Worm (Caenorhabditis elegans): ENCODE measurements around the gene F28C6.8.

Gene F28C6.8

DNA sequence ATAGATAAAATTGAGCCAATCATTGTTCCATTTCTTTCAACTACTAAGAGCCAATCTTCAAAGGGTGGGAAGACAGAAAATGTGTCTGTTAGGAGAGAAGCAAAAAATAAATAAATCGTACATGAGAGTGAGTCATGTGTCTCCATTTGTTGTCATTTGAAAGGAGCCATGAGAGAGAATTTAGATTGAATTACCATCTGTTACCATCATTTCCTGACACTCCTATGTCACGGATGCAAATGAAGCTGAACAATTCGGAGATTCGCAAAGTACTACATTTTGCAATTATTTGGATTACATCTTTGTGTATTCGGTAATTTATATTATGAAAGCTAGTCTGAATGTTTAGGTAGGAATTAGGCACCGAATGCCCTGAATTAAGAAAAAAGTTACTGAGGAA is 18.2 kb upstream of the F28C6.8 start:
- TF ChIP-seq flt-1 (GFP tag; IDR thresholded peaks at IDR 0.05) = no peak
- no peak for TF ChIP-seq T22C8.4 (GFP tag; IDR thresholded peaks at IDR 0.05)
- TF ChIP-seq klf-2 (GFP tag; conservative IDR thresholded peaks at IDR 0.05) = no peak
- TF ChIP-seq ztf-23 (GFP tag; IDR thresholded peaks at IDR 0.05) = no peak
- TF ChIP-seq ref-1 (GFP tag; conservative IDR thresholded peaks at IDR 0.05) = no peak
- no peak for TF ChIP-seq tab-1 (GFP tag; IDR thresholded peaks at IDR 0.05)
- TF ChIP-seq cog-1 (tag; optimal IDR thresholded peaks at IDR 0.05) = no peak
- no peak for TF ChIP-seq med-1 (GFP tag; optimal IDR thresholded peaks at IDR 0.05; ENCODE audit: insufficient read depth)
- TF ChIP-seq ztf-29 (GFP tag; IDR thresholded peaks at IDR 0.05) = no peak

DNA sequence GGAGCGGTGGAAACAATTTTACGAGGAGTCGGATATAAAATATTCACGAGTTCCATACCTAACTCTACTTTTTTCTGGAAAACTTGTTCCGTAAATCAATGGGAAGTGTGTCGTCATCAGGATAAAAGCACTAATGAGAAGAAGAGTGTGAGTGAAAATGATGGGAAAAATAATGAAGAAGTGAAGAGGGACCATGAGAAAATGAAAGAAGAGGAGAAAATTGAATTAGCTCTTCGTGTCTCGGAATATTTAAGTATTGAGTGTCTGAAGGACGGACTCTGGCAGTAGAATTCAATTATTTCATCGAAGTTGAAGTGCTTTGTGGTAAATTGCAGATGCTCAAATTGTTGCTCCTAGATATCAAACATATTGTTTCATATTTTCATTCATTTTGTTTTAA is 17.4 kb upstream of the F28C6.8 start:
- no peak for TF ChIP-seq med-1 (GFP tag; optimal IDR thresholded peaks at IDR 0.05; ENCODE audit: insufficient read depth)
- no peak for TF ChIP-seq ref-1 (GFP tag; conservative IDR thresholded peaks at IDR 0.05)
- no peak for TF ChIP-seq T22C8.4 (GFP tag; IDR thresholded peaks at IDR 0.05)
- TF ChIP-seq cog-1 (tag; optimal IDR thresholded peaks at IDR 0.05) = no peak
- no peak for TF ChIP-seq tab-1 (GFP tag; IDR thresholded peaks at IDR 0.05)
- TF ChIP-seq flt-1 (GFP tag; IDR thresholded peaks at IDR 0.05) = no peak
- TF ChIP-seq ztf-29 (GFP tag; IDR thresholded peaks at IDR 0.05) = no peak

DNA sequence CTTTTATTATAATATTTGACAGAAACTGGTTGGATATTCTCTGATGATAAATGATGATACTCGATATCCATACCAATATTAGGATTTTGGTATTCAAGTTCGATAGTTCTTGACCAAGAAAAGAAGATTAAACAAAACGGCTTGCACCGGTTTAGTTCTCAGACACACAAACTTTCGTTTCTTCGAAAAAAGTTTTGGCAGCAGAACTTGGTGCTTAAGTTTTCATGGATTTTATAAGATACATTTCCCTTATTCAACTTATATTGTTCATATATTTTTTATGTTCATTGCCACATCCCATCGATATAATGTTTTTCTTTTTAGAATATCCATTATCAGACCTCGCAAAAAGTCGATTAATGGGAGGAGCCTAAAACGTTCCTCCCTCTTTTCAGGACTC is 16.0 kb upstream of the F28C6.8 start, which contains the start of gene aptf-4:
TSS of gene aptf-4 (plus strand) at position 301 of the 400 bp plus-strand sequence.
- no peak for TF ChIP-seq tab-1 (GFP tag; IDR thresholded peaks at IDR 0.05)

DNA sequence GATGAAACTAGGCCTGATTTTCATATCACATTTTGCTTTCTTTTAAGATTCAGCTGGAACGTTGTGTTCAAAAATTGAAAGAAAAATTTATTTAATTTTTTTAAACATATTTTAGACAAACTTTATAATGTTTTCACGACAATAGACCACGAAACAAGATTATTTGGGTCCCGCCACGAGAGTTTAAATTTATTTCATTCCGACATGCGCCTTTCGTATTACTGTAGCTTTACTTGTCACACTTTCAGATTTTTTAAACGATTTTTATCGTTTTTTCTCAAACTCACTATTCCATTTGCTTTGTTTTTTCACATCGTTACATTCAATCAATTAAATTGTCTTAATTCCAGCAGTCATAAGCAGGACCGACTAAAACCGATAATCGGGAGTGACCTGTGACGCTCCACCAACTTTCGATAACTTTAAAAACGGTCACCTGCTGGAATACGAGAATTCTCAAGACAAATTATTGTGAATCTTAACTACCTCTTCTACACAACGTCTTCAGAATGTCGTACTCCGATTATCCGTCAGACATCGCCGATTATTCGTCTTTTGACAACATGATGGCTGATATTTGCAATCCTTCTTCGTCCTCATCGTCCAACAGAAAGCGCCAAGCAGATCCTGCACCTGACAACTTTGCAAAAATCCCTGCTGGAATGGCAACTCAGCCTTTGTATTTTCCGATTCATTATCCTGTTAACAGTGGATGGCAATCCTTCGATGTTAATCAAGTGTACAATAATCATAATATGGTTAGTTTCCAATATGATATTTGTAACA is 12.6 kb upstream of the F28C6.8 start, which contains the start of gene aptf-3:
TSS of gene aptf-3 (plus strand) at position 351 of the 786 bp plus-strand sequence.
- TF ChIP-seq med-1 (GFP tag; optimal IDR thresholded peaks at IDR 0.05; ENCODE audit: insufficient read depth) (no peak), klf-2 (GFP tag; conservative IDR thresholded peaks at IDR 0.05) (no peak), ref-1 (GFP tag; conservative IDR thresholded peaks at IDR 0.05) (no peak), flt-1 (GFP tag; IDR thresholded peaks at IDR 0.05) (no peak), cog-1 (tag; optimal IDR thresholded peaks at IDR 0.05) (no peak), T22C8.4 (GFP tag; IDR thresholded peaks at IDR 0.05) (no peak), tab-1 (GFP tag; IDR thresholded peaks at IDR 0.05) (no peak), ztf-23 (GFP tag; IDR thresholded peaks at IDR 0.05) (no peak), ztf-29 (GFP tag; IDR thresholded peaks at IDR 0.05) (no peak)

DNA sequence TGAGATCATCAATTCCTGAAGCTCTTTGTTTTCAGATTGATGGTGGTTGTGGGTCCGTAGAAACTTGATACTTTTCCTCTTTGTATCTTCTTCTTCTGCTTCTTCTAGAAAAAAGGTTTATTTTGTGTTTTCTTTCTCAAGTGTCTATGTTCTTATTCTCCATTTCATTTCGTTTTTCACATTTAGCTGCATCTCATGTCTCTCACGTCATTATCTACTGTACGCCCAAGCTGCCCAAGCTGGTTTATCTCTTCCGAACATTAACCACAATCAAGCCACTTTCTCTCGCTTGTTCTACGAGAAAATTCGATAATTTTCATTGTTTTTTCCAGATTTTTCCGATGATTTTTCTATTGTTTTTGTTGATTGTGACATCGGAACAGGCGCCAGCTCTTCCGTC is 7.4 kb upstream of the F28C6.8 start, which contains the start of gene F28C6.5:
TSS of gene F28C6.5 (plus strand) at position 301 of the 400 bp plus-strand sequence.
- no peak for TF ChIP-seq ref-1 (GFP tag; conservative IDR thresholded peaks at IDR 0.05)
- no peak for TF ChIP-seq klf-2 (GFP tag; conservative IDR thresholded peaks at IDR 0.05)
- TF ChIP-seq T22C8.4 (GFP tag; IDR thresholded peaks at IDR 0.05) = no peak
- no peak for TF ChIP-seq ztf-29 (GFP tag; IDR thresholded peaks at IDR 0.05)
- TF ChIP-seq cog-1 (tag; optimal IDR thresholded peaks at IDR 0.05) = no peak
- no peak for TF ChIP-seq med-1 (GFP tag; optimal IDR thresholded peaks at IDR 0.05; ENCODE audit: insufficient read depth)
- TF ChIP-seq flt-1 (GFP tag; IDR thresholded peaks at IDR 0.05) = no peak
- TF ChIP-seq tab-1 (GFP tag; IDR thresholded peaks at IDR 0.05) = no peak
- no peak for TF ChIP-seq ztf-23 (GFP tag; IDR thresholded peaks at IDR 0.05)

DNA sequence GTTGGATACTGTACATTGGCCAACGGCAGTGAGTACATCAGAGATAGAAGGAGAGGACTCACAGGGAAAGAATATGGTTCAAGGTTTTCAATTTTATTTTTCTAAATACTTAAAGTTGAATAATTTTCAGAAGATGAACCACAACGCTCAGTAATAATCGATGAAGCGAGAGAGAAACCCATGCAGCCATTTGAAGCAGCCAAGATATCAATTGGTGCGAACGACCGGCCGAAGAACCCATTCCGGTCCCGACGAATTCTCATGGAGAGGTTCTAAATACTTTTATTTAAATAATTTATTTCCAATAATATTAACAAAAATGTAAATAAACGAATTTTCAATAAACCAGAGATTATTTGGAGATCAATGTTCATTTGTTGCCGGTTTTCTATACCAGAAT is 6.5 kb upstream of the F28C6.8 start, which contains the start of gene pigg-1:
TSS of gene pigg-1 (minus strand) at position 101 of the 400 bp plus-strand sequence.
- TF ChIP-seq ztf-23 (GFP tag; IDR thresholded peaks at IDR 0.05) (no peak), cog-1 (tag; optimal IDR thresholded peaks at IDR 0.05) (no peak), ref-1 (GFP tag; conservative IDR thresholded peaks at IDR 0.05) (no peak), ztf-29 (GFP tag; IDR thresholded peaks at IDR 0.05) (no peak), klf-2 (GFP tag; conservative IDR thresholded peaks at IDR 0.05) (no peak), T22C8.4 (GFP tag; IDR thresholded peaks at IDR 0.05) (no peak), tab-1 (GFP tag; IDR thresholded peaks at IDR 0.05) (no peak), med-1 (GFP tag; optimal IDR thresholded peaks at IDR 0.05; ENCODE audit: insufficient read depth) (no peak), flt-1 (GFP tag; IDR thresholded peaks at IDR 0.05) (no peak)

DNA sequence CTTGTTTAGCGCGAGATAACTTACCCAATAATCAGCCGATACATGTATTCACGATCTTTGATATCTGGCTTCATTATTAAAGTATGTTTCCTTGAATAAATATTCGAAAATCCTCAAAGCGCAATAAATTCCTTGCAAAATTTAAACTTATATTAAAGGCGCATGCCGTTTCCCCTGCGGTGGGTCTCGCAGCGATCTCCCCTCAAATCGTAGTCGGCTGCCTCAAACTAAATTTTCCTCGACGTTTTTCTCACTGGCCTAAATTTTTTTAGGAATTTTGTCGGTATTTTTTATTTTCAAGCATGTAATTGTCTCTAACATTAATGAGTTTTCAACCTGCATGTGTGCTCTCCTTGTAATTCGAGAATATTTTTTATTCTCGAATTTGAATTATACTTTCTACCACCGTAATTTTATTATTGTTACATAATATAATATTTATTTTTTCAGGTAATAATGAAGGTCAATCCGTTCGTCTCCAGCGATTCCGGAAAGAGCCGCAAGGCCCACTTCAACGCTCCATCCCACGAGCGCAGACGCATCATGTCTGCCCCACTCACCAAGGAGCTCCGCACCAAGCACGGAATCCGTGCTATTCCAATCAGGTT is 4.2 kb upstream of the F28C6.8 start, which contains the start of the genes cpf-1 and rpl-26:
TSS of gene cpf-1 (minus strand) at position 104 of the 608 bp plus-strand sequence.
TSS of gene rpl-26 (plus strand) at position 449 of the 608 bp plus-strand sequence.
- TF ChIP-seq med-1 (GFP tag; optimal IDR thresholded peaks at IDR 0.05; ENCODE audit: insufficient read depth) (no peak), flt-1 (GFP tag; IDR thresholded peaks at IDR 0.05) (no peak), cog-1 (tag; optimal IDR thresholded peaks at IDR 0.05) (no peak), klf-2 (GFP tag; conservative IDR thresholded peaks at IDR 0.05) (no peak), ztf-23 (GFP tag; IDR thresholded peaks at IDR 0.05) (no peak), ztf-29 (GFP tag; IDR thresholded peaks at IDR 0.05) (no peak), tab-1 (GFP tag; IDR thresholded peaks at IDR 0.05) (no peak), T22C8.4 (GFP tag; IDR thresholded peaks at IDR 0.05) (no peak), ref-1 (GFP tag; conservative IDR thresholded peaks at IDR 0.05) (no peak)

DNA sequence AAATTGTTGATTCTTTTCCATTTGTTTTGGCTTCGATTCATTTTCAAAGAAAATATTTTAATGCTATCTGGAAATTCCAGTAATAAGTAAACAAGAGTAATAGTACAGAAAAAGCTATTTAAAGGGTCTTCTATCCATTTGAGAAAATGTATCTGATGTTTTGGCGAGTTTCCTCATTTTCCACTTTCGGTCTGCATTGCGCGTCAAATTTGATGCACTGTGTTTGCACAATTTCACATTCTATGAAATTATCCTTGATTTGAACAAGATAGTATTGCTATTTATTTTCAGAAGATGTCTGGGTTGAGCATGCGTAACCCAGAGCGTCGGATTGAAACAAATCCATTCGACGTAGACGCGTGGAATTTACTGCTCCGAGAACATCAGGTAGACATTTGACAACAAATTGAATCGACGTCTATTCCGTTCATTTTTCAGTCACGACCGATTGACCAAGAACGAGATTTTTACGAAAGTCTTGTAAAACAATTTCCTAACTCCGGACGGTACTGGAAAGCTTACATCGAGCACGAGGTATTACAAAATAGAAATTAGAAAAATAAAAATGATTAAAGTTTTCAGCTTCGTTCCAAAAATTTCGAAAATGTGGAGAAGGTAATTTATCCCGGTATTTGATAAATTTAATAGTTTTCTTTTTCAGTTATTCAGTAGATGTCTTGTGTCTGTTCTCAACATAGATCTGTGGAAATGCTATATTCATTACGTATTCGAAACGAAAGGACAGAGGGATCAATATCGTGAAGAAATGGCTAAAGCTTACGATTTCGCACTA is 2.9 kb upstream of the F28C6.8 start, which contains the start of gene suf-1:
TSS of gene suf-1 (plus strand) at position 280 of the 793 bp plus-strand sequence.
- no peak for TF ChIP-seq ztf-23 (GFP tag; IDR thresholded peaks at IDR 0.05)
- no peak for TF ChIP-seq ztf-29 (GFP tag; IDR thresholded peaks at IDR 0.05)
- no peak for TF ChIP-seq tab-1 (GFP tag; IDR thresholded peaks at IDR 0.05)
- no peak for TF ChIP-seq T22C8.4 (GFP tag; IDR thresholded peaks at IDR 0.05)

DNA sequence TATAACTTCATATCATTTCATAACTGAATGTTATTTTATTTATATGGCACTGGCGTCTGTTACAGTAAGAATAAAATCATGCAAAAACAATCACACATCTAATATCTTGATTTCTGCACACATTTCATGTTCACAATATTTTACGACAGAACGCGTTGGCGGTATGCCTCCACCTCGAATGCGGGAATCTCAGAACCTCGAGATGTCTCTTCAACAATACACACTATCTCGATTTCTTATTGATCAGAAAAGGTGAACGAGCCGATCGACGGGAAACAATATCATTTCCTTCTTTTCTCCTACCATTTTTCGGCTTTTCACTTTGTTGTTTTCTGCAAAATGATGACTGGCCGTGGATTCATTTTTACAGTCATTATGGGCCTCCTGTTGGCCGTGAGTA is 1.0 kb downstream of the F28C6.8 start, which contains the start of gene F28C6.10:
TSS of gene F28C6.10 (plus strand) at position 301 of the 400 bp plus-strand sequence.
- TF ChIP-seq T22C8.4 (GFP tag; IDR thresholded peaks at IDR 0.05) (no peak), ref-1 (GFP tag; conservative IDR thresholded peaks at IDR 0.05) (no peak), flt-1 (GFP tag; IDR thresholded peaks at IDR 0.05) (no peak), ztf-29 (GFP tag; IDR thresholded peaks at IDR 0.05) (no peak), klf-2 (GFP tag; conservative IDR thresholded peaks at IDR 0.05) (no peak), cog-1 (tag; optimal IDR thresholded peaks at IDR 0.05) (no peak), ztf-23 (GFP tag; IDR thresholded peaks at IDR 0.05) (no peak), med-1 (GFP tag; optimal IDR thresholded peaks at IDR 0.05; ENCODE audit: insufficient read depth) (no peak)
